Fruit fly (Drosophila melanogaster): ENCODE measurements around the gene CG5916.

dm6 chr3R:16171747-16172146 is 24.9 kb downstream of the CG5916 start, which contains the start of gene CG8925:
- TF ChIP-seq CTCF (optimal IDR thresholded peaks at IDR 0.05) (no peak), CG8478 (optimal IDR thresholded peaks at IDR 0.05) (no peak)
